2 fruit fly cellular contexts compared by ENCODE assay signal in the genomic region with DNA sequence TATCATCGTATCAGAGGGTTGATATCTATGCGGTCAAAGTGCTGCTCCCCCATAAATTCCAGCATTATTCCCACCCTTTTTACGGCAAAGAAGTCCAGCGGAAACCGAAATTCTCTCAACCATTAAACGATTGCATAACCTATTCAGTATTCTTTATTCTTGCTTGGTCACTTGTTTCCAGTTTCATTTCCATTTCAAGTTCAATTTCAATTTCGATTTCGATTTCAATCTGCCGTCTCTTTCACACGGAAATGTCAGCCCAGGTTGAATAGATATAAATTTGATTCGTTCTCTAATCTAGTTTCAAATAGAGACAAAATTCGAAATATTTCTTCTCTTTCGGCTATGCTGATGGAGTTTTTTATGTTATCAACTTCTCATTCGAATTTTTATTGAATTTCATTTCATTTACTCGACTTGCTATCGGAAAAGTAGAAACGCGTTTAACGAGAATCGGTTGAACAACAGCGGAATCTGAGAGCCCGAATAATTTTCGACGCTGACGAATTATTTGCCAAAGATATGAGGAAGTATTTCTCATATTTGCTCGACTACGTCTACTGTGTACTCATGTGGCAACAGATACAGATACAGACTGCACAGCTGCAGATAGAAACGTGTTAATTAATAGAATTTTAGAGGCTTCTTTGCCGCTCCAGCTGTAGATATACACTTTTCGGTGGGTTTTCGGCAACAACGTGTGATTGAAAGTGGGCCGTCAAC.
TF ChIP-seq lines count a peak whose summit lies in the region.

No protein-coding gene starts in this region.

- TF ChIP-seq CTCF in whole organism, embryonic (GFP tag; optimal IDR thresholded peaks at IDR 0.05; lab: Kevin White, UChicago) = no peak

TF ChIP-seq in whole organism, embryonic, 481 proteins besides CTCF, POLR2A, EP300 and RAD21 (continues in another document):
- peak; percentile 27 for TF ChIP-seq sd (tag; optimal IDR thresholded peaks at IDR 0.05; lab: Kevin White, UChicago)
- TF ChIP-seq Sox100B (GFP tag; optimal IDR thresholded peaks at IDR 0.05; lab: Kevin White, UChicago) = peak; percentile 10
- peak; percentile 56 for TF ChIP-seq sens (GFP tag; lab: Kevin White, UChicago)
- TF ChIP-seq PHDP (tag; optimal IDR thresholded peaks at IDR 0.05; lab: Kevin White, UChicago) = peak; percentile 10
- TF ChIP-seq CG6854 (GFP tag; optimal IDR thresholded peaks at IDR 0.05; lab: Kevin White, UChicago) = no peak
- peak; percentile 8 for TF ChIP-seq CG7987 (GFP tag; optimal IDR thresholded peaks at IDR 0.05; lab: Kevin White, UChicago)
- TF ChIP-seq Dek (tag; optimal IDR thresholded peaks at IDR 0.05; lab: Kevin White, UChicago) = no peak
- peak in 1 of 2 experiments; percentile 84 for TF ChIP-seq Pdp1 (GFP tag; optimal IDR thresholded peaks at IDR 0.05; lab: Kevin White, UChicago)
- TF ChIP-seq Med (GFP tag; lab: Kevin White, UChicago) = peak; percentile 73
- no peak for TF ChIP-seq stwl (tag; optimal IDR thresholded peaks at IDR 0.05; lab: Kevin White, UChicago)
- TF ChIP-seq Hmr (GFP tag; optimal IDR thresholded peaks at IDR 0.05; lab: Kevin White, UChicago) = peak; percentile 10
- TF ChIP-seq Fer2 (tag; optimal IDR thresholded peaks at IDR 0.05; lab: Kevin White, UChicago) = no peak
- peak; percentile 44 for TF ChIP-seq lab (GFP tag; optimal IDR thresholded peaks at IDR 0.05; lab: Kevin White, UChicago)
- TF ChIP-seq Fer1 (GFP tag; optimal IDR thresholded peaks at IDR 0.05; lab: Kevin White, UChicago) = peak; percentile 20
- peak; percentile 41 for TF ChIP-seq nau (GFP tag; optimal IDR thresholded peaks at IDR 0.05; lab: Kevin White, UChicago)
- TF ChIP-seq Kr (GFP tag; optimal IDR thresholded peaks at IDR 0.05; lab: Kevin White, UChicago) = no peak
- peak; percentile 98 for TF ChIP-seq CG15601 (tag; optimal IDR thresholded peaks at IDR 0.05; lab: Kevin White, UChicago)
- TF ChIP-seq CG8290 (GFP tag; optimal IDR thresholded peaks at IDR 0.05; lab: Kevin White, UChicago) = no peak
- TF ChIP-seq CG8290 (tag; optimal IDR thresholded peaks at IDR 0.05; lab: Kevin White, UChicago) = peak in 1 of 2 experiments; percentile 35
- TF ChIP-seq Asciz (GFP tag; optimal IDR thresholded peaks at IDR 0.05; lab: Kevin White, UChicago) = peak; percentile 19
- peak; percentile 37 for TF ChIP-seq CG10543 (GFP tag; optimal IDR thresholded peaks at IDR 0.05; lab: Kevin White, UChicago)
- no peak for TF ChIP-seq B-H1 (GFP tag; IDR thresholded peaks at IDR 0.05; lab: Robert Waterston, UW)
- TF ChIP-seq pros (GFP tag; optimal IDR thresholded peaks at IDR 0.05; lab: Kevin White, UChicago) = peak; percentile 81
- TF ChIP-seq exex (tag; optimal IDR thresholded peaks at IDR 0.05; lab: Kevin White, UChicago) = no peak
- no peak for TF ChIP-seq CG5180 (GFP tag; optimal IDR thresholded peaks at IDR 0.05; lab: Kevin White, UChicago)
- peak; percentile 14 for TF ChIP-seq cwo (GFP tag; optimal IDR thresholded peaks at IDR 0.05; lab: Kevin White, UChicago)
- TF ChIP-seq caup (GFP tag; optimal IDR thresholded peaks at IDR 0.05; lab: Kevin White, UChicago; ENCODE audit: severe bottlenecking) = peak; percentile 21
- no peak for TF ChIP-seq CG33213 (GFP tag; optimal IDR thresholded peaks at IDR 0.05; lab: Kevin White, UChicago)
- no peak for TF ChIP-seq h (optimal IDR thresholded peaks at IDR 0.05; lab: Kevin White, UChicago)
- TF ChIP-seq dmrt99B (tag; optimal IDR thresholded peaks at IDR 0.05; lab: Kevin White, UChicago) = peak; percentile 1
- peak; percentile 41 for TF ChIP-seq CG13296 (GFP tag; optimal IDR thresholded peaks at IDR 0.05; lab: Kevin White, UChicago)
- TF ChIP-seq CG17568 (GFP tag; optimal IDR thresholded peaks at IDR 0.05; lab: Kevin White, UChicago) = peak; percentile 8
- peak; percentile 16; the same call in 1 of the 2 replicates for TF ChIP-seq CG32767 (GFP tag; IDR thresholded peaks at IDR 0.05; lab: Robert Waterston, UW)
- TF ChIP-seq otp (GFP tag; IDR thresholded peaks at IDR 0.05; lab: Robert Waterston, UW) = peak; percentile 40; the same call in 1 of the 3 replicates
- no peak for TF ChIP-seq CG12744 (GFP tag; optimal IDR thresholded peaks at IDR 0.05; lab: Kevin White, UChicago)
- peak; percentile 34 for TF ChIP-seq CG2678 (tag; optimal IDR thresholded peaks at IDR 0.05; lab: Kevin White, UChicago)
- TF ChIP-seq scrt (GFP tag; optimal IDR thresholded peaks at IDR 0.05; lab: Kevin White, UChicago) = peak; percentile 6
- TF ChIP-seq ATbp (GFP tag; optimal IDR thresholded peaks at IDR 0.05; lab: Kevin White, UChicago) = peak; percentile 44
- no peak for TF ChIP-seq lov (optimal IDR thresholded peaks at IDR 0.05; lab: Kevin White, UChicago)
- no peak for TF ChIP-seq lov (GFP tag; IDR thresholded peaks at IDR 0.05; lab: Robert Waterston, UW)
- TF ChIP-seq CG18599 (GFP tag; optimal IDR thresholded peaks at IDR 0.05; lab: Kevin White, UChicago) = peak; percentile 19
- no peak for TF ChIP-seq CG31365 (tag; optimal IDR thresholded peaks at IDR 0.05; lab: Kevin White, UChicago)

TF ChIP-seq in whole organism, prepupa, 60 proteins besides CTCF, POLR2A, EP300 and RAD21:
- no peak for TF ChIP-seq dsx (GFP tag; optimal IDR thresholded peaks at IDR 0.05; lab: Kevin White, UChicago; ENCODE audit: poor library complexity, severe bottlenecking)
- peak; percentile 80 for TF ChIP-seq fkh (GFP tag; optimal IDR thresholded peaks at IDR 0.05; lab: Kevin White, UChicago)
